Worm (Caenorhabditis elegans): ENCODE data around the gene pbs-3.

- no peak for TF ChIP-seq tbx-2 (tag; optimal IDR thresholded peaks at IDR 0.05)
- TF ChIP-seq elt-3 (tag; optimal IDR thresholded peaks at IDR 0.05), result no peak
Observed at ce11 chrII:5003660-5004059, 48.4 kb upstream of the pbs-3 start, which contains the start of gene F59A6.10.
